Worm (Caenorhabditis elegans) whole organism, young adult: ENCODE measurements around the gene his-62.

ENCODE experiments used
- C06A6.2 ChIP-seq: fragments of 200-800 bp; sonication (Bioruptor generic); conservative IDR thresholded peaks from 2 replicates; pipeline ENCODE4 v1.3.6; 2022; ENCODE audit warnings: missing genetic modification characterization, missing compliant biosample characterization
- C17E4.6 ChIP-seq: fragments of 200-800 bp; sonication (Bioruptor generic); IDR thresholded peaks from 2 replicates; pipeline ENCODE4 v1.3.6; 2022; ENCODE audit warnings: missing genetic modification reagents, missing genetic modification characterization, missing compliant biosample characterization
- F39B2.1 ChIP-seq: fragments of 200-800 bp; sonication (Bioruptor generic); IDR thresholded peaks from 2 replicates; pipeline ENCODE4 v1.3.6; 2022; ENCODE audit warnings: missing genetic modification reagents, missing genetic modification characterization, missing compliant biosample characterization
- F49E8.2 ChIP-seq: sonication (generic microtip); optimal IDR thresholded peaks from 3 replicates; lab custom pipeline; 2017; ENCODE audit warnings: missing genetic modification characterization, mild to moderate bottlenecking, missing compliant biosample characterization, antibody characterized with exemption, moderate library complexity; ENCODE audit not compliant: insufficient read depth
- Y67H2A.10 ChIP-seq: fragments of 200-800 bp; sonication (Bioruptor generic); conservative IDR thresholded peaks from 2 replicates; pipeline ENCODE4 v1.3.6; 2022; ENCODE audit warnings: missing genetic modification reagents, missing genetic modification characterization, missing compliant biosample characterization
- aptf-3 ChIP-seq: fragments of 200-800 bp; sonication (Bioruptor generic); IDR thresholded peaks from 2 replicates; pipeline ENCODE4 v1.3.6; 2022; ENCODE audit warnings: missing genetic modification characterization, missing compliant biosample characterization
- attf-3 ChIP-seq: fragments of 200-800 bp; sonication (Bioruptor generic); conservative IDR thresholded peaks from 2 replicates; pipeline ENCODE4 v1.3.6; 2022; ENCODE audit warnings: missing genetic modification reagents, missing genetic modification characterization, missing compliant biosample characterization
- attf-5 ChIP-seq: fragments of 200-800 bp; sonication (Bioruptor generic); optimal IDR thresholded peaks from 2 replicates; lab custom pipeline; 2018; ENCODE audit warnings: mild to moderate bottlenecking, missing genetic modification characterization, missing compliant biosample characterization
- bed-1 ChIP-seq: fragments of 200-800 bp; sonication (Bioruptor generic); IDR thresholded peaks from 2 replicates; pipeline ENCODE4 v1.3.6; 2022; ENCODE audit warnings: missing genetic modification reagents, missing genetic modification characterization, missing compliant biosample characterization
- bed-2 ChIP-seq: fragments of 200-800 bp; sonication (Bioruptor generic); IDR thresholded peaks from 2 replicates; pipeline ENCODE4 v1.3.6; 2022; ENCODE audit warnings: missing genetic modification reagents, missing genetic modification characterization, missing compliant biosample characterization
- ceh-58 ChIP-seq: fragments of 200-800 bp; sonication (Bioruptor generic); IDR thresholded peaks from 2 replicates; pipeline ENCODE4 v1.3.6; 2022; ENCODE audit warnings: missing genetic modification characterization, missing compliant biosample characterization
- dox-1 ChIP-seq: fragments of 200-800 bp; sonication (Bioruptor generic); IDR thresholded peaks from 2 replicates; pipeline ENCODE4 v1.3.6; 2022; ENCODE audit warnings: missing genetic modification reagents, missing genetic modification characterization, missing compliant biosample characterization
- dpl-1 ChIP-seq: fragments of 150-350 bp; optimal IDR thresholded peaks from 2 replicates; lab custom pipeline; 2014; ENCODE audit warnings: missing biosample characterization, missing genetic modification reagents, missing genetic modification characterization
- efl-1 ChIP-seq: fragments of 150-350 bp; optimal IDR thresholded peaks from 2 replicates; lab custom pipeline; 2014; ENCODE audit warnings: missing biosample characterization, missing genetic modification reagents, missing genetic modification characterization
- him-1 ChIP-seq: sonication (generic microtip); optimal IDR thresholded peaks from 2 replicates; lab custom pipeline; 2016; ENCODE audit warnings: missing genotype, missing genetic modification reagents, missing genetic modification characterization, missing compliant biosample characterization
- hlh-12 ChIP-seq: sonication (generic microtip); optimal IDR thresholded peaks from 2 replicates; lab custom pipeline; 2016; ENCODE audit warnings: missing genetic modification characterization, missing compliant biosample characterization
- hmg-20 ChIP-seq: fragments of 200-800 bp; sonication (Bioruptor generic); IDR thresholded peaks from 2 replicates; pipeline ENCODE4 v1.3.6; 2022; ENCODE audit warnings: missing genetic modification reagents, missing genetic modification characterization, missing compliant biosample characterization
- hrde-1 ChIP-seq: sonication (generic microtip); optimal IDR thresholded peaks from 2 replicates; lab custom pipeline; 2016; ENCODE audit warnings: missing genetic modification characterization, mild to moderate bottlenecking, missing compliant biosample characterization, moderate library complexity, missing genotype, missing genetic modification reagents, borderline replicate concordance
- let-526 ChIP-seq: fragments of 200-800 bp; sonication (Bioruptor generic); IDR thresholded peaks from 2 replicates; pipeline ENCODE4 v1.3.6; 2022; ENCODE audit warnings: missing genetic modification reagents, missing genetic modification characterization, missing compliant biosample characterization
- lin-35 ChIP-seq, 3 experiments: fragments of 150-350 bp in 2 of 3; sonication (generic microtip) in 1 of 3; optimal IDR thresholded peaks; 2 replicates each; lab custom pipeline; 2014 to 2018; ENCODE audit warnings: missing biosample characterization in 3 of 3, missing genetic modification characterization in 3 of 3, missing genetic modification reagents in 3 of 3
- lin-54 ChIP-seq: fragments of 200-800 bp; sonication (Bioruptor generic); optimal IDR thresholded peaks from 2 replicates; lab custom pipeline; 2018; ENCODE audit warnings: mild to moderate bottlenecking, missing genetic modification characterization, missing compliant biosample characterization
- lir-1 ChIP-seq: fragments of 200-800 bp; sonication (Bioruptor generic); conservative IDR thresholded peaks from 2 replicates; pipeline ENCODE4 v1.3.6; 2022; ENCODE audit warnings: missing genetic modification reagents, missing genetic modification characterization, missing compliant biosample characterization
- lsl-1 ChIP-seq: fragments of 200-800 bp; sonication (Bioruptor generic); optimal IDR thresholded peaks from 2 replicates; lab custom pipeline; 2018; ENCODE audit warnings: mild to moderate bottlenecking, missing genetic modification characterization, moderate library complexity, missing compliant biosample characterization
- madf-3 ChIP-seq: fragments of 200-800 bp; sonication (Bioruptor generic); IDR thresholded peaks from 2 replicates; pipeline ENCODE4 v1.3.6; 2022; ENCODE audit warnings: missing genetic modification reagents, missing genetic modification characterization, missing compliant biosample characterization
- nfya-2 ChIP-seq: fragments of 200-800 bp; sonication (Bioruptor generic); IDR thresholded peaks from 2 replicates; pipeline ENCODE4 v1.3.6; 2022; ENCODE audit warnings: missing genetic modification reagents, missing genetic modification characterization, missing compliant biosample characterization
- nfyb-1 ChIP-seq: fragments of 200-800 bp; sonication (Bioruptor generic); IDR thresholded peaks from 2 replicates; pipeline ENCODE4 v1.3.6; 2022; ENCODE audit warnings: missing genetic modification reagents, missing genetic modification characterization, missing compliant biosample characterization
- rcor-1 ChIP-seq: fragments of 200-800 bp; sonication (Bioruptor generic); IDR thresholded peaks from 2 replicates; pipeline ENCODE4 v1.3.6; 2022; ENCODE audit warnings: missing genetic modification reagents, missing genetic modification characterization, missing compliant biosample characterization
- sdz-38 ChIP-seq: sonication (generic microtip); optimal IDR thresholded peaks from 2 replicates; lab custom pipeline; 2016; ENCODE audit warnings: missing genotype, missing genetic modification characterization, missing compliant biosample characterization
- snpc-1.1 ChIP-seq: sonication (generic microtip); optimal IDR thresholded peaks from 2 replicates; lab custom pipeline; 2017; ENCODE audit warnings: missing genetic modification characterization, mild to moderate bottlenecking, missing compliant biosample characterization, antibody characterized with exemption, moderate library complexity, missing genotype, missing genetic modification reagents; ENCODE audit not compliant: insufficient read depth
- snpc-1.3 ChIP-seq: sonication (generic microtip); optimal IDR thresholded peaks from 2 replicates; lab custom pipeline; 2017; ENCODE audit warnings: missing genetic modification characterization, mild to moderate bottlenecking, missing compliant biosample characterization, antibody characterized with exemption, moderate library complexity, missing genotype, missing genetic modification reagents; ENCODE audit not compliant: insufficient read depth
- snpc-3.4 ChIP-seq: sonication (generic microtip); optimal IDR thresholded peaks from 2 replicates; lab custom pipeline; 2017; ENCODE audit warnings: missing genetic modification characterization, mild to moderate bottlenecking, missing compliant biosample characterization, antibody characterized with exemption, moderate library complexity, missing genotype, missing genetic modification reagents
- somi-1 ChIP-seq: fragments of 200-800 bp; sonication (Bioruptor generic); optimal IDR thresholded peaks from 2 replicates; lab custom pipeline; 2018; ENCODE audit warnings: mild to moderate bottlenecking, missing genetic modification characterization, missing compliant biosample characterization
- xnd-1 ChIP-seq: sonication (generic microtip); optimal IDR thresholded peaks from 2 replicates; lab custom pipeline; 2016; ENCODE audit warnings: missing genotype, missing genetic modification reagents, missing genetic modification characterization, missing compliant biosample characterization

his-62 gene

ce11 chrIV:7508850-7509249 lies 22.5 kb downstream of the his-62 start (continued):
- TF ChIP-seq bed-2 (no peak), F39B2.1 (no peak), hmg-20 (GFP tag; lab: Robert Waterston, UW) (no peak), lin-35 (GFP tag; optimal IDR thresholded peaks at IDR 0.05; lab: Kevin White, UChicago) (no peak), madf-3 (GFP tag; lab: Robert Waterston, UW) (no peak), dpl-1 (peak; percentile 40), lir-1 (GFP tag; lab: Robert Waterston, UW) (no peak), efl-1 (GFP tag; lab: Kevin White, UChicago) (peak; percentile 51), lsl-1 (peak; percentile 79), aptf-3 (GFP tag; lab: Robert Waterston, UW) (no peak), lin-54 (GFP tag; lab: Kevin White, UChicago) (peak; percentile 53), hlh-12 (no peak), somi-1 (GFP tag; lab: Kevin White, UChicago) (no peak), dox-1 (GFP tag; lab: Robert Waterston, UW) (no peak), rcor-1 (GFP tag; lab: Robert Waterston, UW) (no peak), xnd-1 (tag; lab: Kevin White, UChicago) (peak; percentile 6), C06A6.2 (GFP tag; lab: Robert Waterston, UW) (no peak), him-1 (tag; lab: Kevin White, UChicago) (peak; percentile 16), hrde-1 (tag; lab: Kevin White, UChicago) (no peak)

ce11 chrIV:7510829-7511228 lies 24.5 kb downstream of the his-62 start:
- TF ChIP-seq snpc-1.3: peak; percentile 4
- TF ChIP-seq nfyb-1: peak; percentile 97
- 0 out of 2 replicates have a peak, but pooled peaks have one; percentile 80 for TF ChIP-seq nfya-2 (GFP tag; lab: Robert Waterston, UW)
- peak; percentile 14 for TF ChIP-seq snpc-3.4 (tag; lab: Kevin White, UChicago)
- no peak for TF ChIP-seq lin-35 (GFP tag; optimal IDR thresholded peaks at IDR 0.05; lab: Kevin White, UChicago)
- TF ChIP-seq efl-1 (GFP tag; lab: Kevin White, UChicago): peak; percentile 18
- TF ChIP-seq, all 124 proteins: peak for 5

DNA sequence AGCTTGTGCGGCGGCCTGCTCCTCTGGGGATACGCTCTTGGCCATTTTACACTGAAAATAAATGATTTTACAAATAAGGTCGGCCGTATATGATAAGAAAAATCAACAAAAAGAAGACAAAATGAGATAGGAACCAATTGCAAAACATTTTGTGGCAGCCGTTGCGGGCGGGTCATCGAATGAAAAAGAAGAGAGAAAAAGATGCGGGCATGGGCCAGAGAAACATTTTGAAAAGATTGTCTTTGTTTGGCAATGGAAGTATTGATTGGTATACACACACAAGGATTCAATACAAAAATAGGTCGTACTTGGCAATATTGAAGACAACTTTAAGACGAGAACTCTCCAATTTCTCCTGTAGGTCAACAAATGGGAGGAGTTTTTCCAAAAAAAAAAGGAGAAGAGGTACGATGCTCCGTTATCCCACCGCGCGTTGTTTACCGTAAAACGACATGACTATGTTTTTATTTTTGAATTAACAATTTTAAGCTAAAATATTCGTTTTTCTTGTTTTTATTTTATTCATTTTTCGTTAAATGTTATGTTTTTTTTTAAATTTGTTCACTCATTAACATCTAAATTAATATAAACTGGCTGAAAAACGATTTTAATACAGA lies 26.4 kb downstream of the his-62 start, which contains the start of the genes plc-4 and R05G6.4:
Gene plc-4 (minus strand): TSS at position 51 of the 617 bp plus-strand sequence.
Gene R05G6.4 (plus strand): TSS at position 617 of the 617 bp plus-strand sequence.
- TF ChIP-seq attf-5 (GFP tag; lab: Kevin White, UChicago): peak; percentile 7
- peak; percentile 94 for TF ChIP-seq attf-3 (GFP tag; lab: Robert Waterston, UW)
- no peak for TF ChIP-seq ceh-58 (GFP tag; lab: Robert Waterston, UW)

ce11 chrIV:7516167-7516566 lies 29.8 kb downstream of the his-62 start, which contains the start of the genes R05G6.9 and R05G6.3:
R05G6.9 (minus strand) TSS chrIV:7516267.
R05G6.3 (plus strand) TSS chrIV:7516552.
- TF ChIP-seq let-526 (GFP tag; lab: Robert Waterston, UW) (no peak), snpc-1.1 (tag; lab: Kevin White, UChicago) (no peak), sdz-38 (no peak), C17E4.6 (no peak), bed-1 (no peak), Y67H2A.10 (GFP tag; lab: Robert Waterston, UW) (no peak), F49E8.2 (no peak), lsl-1 (no peak)
